Fruit fly (Drosophila melanogaster) whole organism, embryonic: ENCODE data around the gene CG31268.

Experiments
- Atf-2 ChIP-seq: fragments of 200-800 bp; sonication (Bioruptor generic); optimal IDR thresholded peaks from 2 replicates; lab custom pipeline; 2016; ENCODE audit warnings: missing biosample characterization, missing genetic modification characterization
- B-H2 ChIP-seq: fragments of 200-800 bp; sonication (Bioruptor generic); optimal IDR thresholded peaks from 2 replicates; lab custom pipeline; 2018; ENCODE audit warnings: missing biosample characterization, mild to moderate bottlenecking, missing genetic modification characterization
- CG10267 ChIP-seq: fragments of 200-800 bp; sonication (Bioruptor generic); optimal IDR thresholded peaks from 2 replicates; lab custom pipeline; 2018; ENCODE audit warnings: missing biosample characterization, mild to moderate bottlenecking, missing genetic modification characterization, moderate library complexity
- CG10979 ChIP-seq: fragments of 200-800 bp; sonication (Bioruptor generic); optimal IDR thresholded peaks from 2 replicates; lab custom pipeline; 2018; ENCODE audit warnings: missing biosample characterization, mild to moderate bottlenecking, missing genetic modification characterization, moderate library complexity
- CG11723 ChIP-seq: fragments of 200-800 bp; sonication (Bioruptor generic); optimal IDR thresholded peaks from 2 replicates; lab custom pipeline; 2017; ENCODE audit warnings: missing biosample characterization, mild to moderate bottlenecking, missing genetic modification characterization
- CG12769 ChIP-seq: fragments of 200-800 bp; sonication (Bioruptor generic); optimal IDR thresholded peaks from 2 replicates; lab custom pipeline; 2019; ENCODE audit warnings: missing biosample characterization, mild to moderate bottlenecking, missing genetic modification characterization, moderate library complexity
- CG13296 ChIP-seq: fragments of 200-800 bp; sonication (Bioruptor generic); optimal IDR thresholded peaks from 3 replicates; lab custom pipeline; 2018; ENCODE audit warnings: missing biosample characterization, mild to moderate bottlenecking, missing genetic modification characterization
- CG14050 ChIP-seq: fragments of 200-800 bp; sonication (Bioruptor generic); IDR thresholded peaks from 3 replicates; pipeline ENCODE4 v1.3.6; 2022; ENCODE audit warnings: missing biosample characterization, missing genetic modification characterization
- CG14441 ChIP-seq: fragments of 200-800 bp; sonication (Bioruptor generic); IDR thresholded peaks from 2 replicates; pipeline ENCODE4 v1.3.6; 2022; ENCODE audit warnings: missing biosample characterization, missing genetic modification characterization
- CG15601 ChIP-seq: fragments of 200-800 bp; sonication (Bioruptor generic); optimal IDR thresholded peaks from 3 replicates; lab custom pipeline; 2019; ENCODE audit warnings: missing biosample characterization, mild to moderate bottlenecking, missing genetic modification characterization, moderate library complexity
- CG17912 ChIP-seq: fragments of 200-800 bp; sonication (Bioruptor generic); optimal IDR thresholded peaks from 2 replicates; lab custom pipeline; 2018; ENCODE audit warnings: missing biosample characterization, mild to moderate bottlenecking, missing genetic modification characterization
- CG18476 ChIP-seq: fragments of 200-800 bp; sonication (Bioruptor generic); optimal IDR thresholded peaks from 2 replicates; lab custom pipeline; 2016; ENCODE audit warnings: missing biosample characterization, mild to moderate bottlenecking, missing genetic modification characterization
- CG31388 ChIP-seq: fragments of 200-800 bp; sonication (Bioruptor generic); optimal IDR thresholded peaks from 2 replicates; lab custom pipeline; 2016; ENCODE audit warnings: missing biosample characterization, missing genetic modification characterization
- CG31441 ChIP-seq: fragments of 200-800 bp; sonication (Bioruptor generic); IDR thresholded peaks from 2 replicates; pipeline ENCODE4 v1.3.6; 2022; ENCODE audit warnings: missing biosample characterization, missing genetic modification characterization
- CG42726 ChIP-seq: fragments of 200-800 bp; sonication (Bioruptor generic); IDR thresholded peaks from 2 replicates; pipeline ENCODE4 v1.3.6; 2022; ENCODE audit warnings: missing biosample characterization, missing genetic modification characterization; ENCODE audit not compliant: partially characterized antibody
- CG43689 ChIP-seq: fragments of 200-800 bp; sonication (Bioruptor generic); IDR thresholded peaks from 2 replicates; pipeline ENCODE4 v1.3.6; 2022; ENCODE audit warnings: missing biosample characterization, missing genetic modification characterization
- CG4404 ChIP-seq: fragments of 200-800 bp; sonication (Bioruptor generic); IDR thresholded peaks from 2 replicates; pipeline ENCODE4 v1.3.6; 2022; ENCODE audit warnings: missing biosample characterization, missing genetic modification characterization
- CG4424 ChIP-seq: fragments of 200-800 bp; sonication (Bioruptor generic); optimal IDR thresholded peaks from 3 replicates; lab custom pipeline; 2016; ENCODE audit warnings: missing biosample characterization, missing genetic modification characterization
- CG9609 ChIP-seq: fragments of 200-800 bp; sonication (Bioruptor generic); optimal IDR thresholded peaks from 3 replicates; lab custom pipeline; 2016; ENCODE audit warnings: missing biosample characterization, missing genetic modification characterization
- Gsc ChIP-seq: fragments of 200-800 bp; sonication (Bioruptor generic); IDR thresholded peaks from 2 replicates; pipeline ENCODE4 v1.3.6; 2022; ENCODE audit warnings: missing biosample characterization, missing genetic modification characterization
- Gug ChIP-seq: fragments of 200-800 bp; sonication (Bioruptor generic); IDR thresholded peaks from 4 replicates; pipeline ENCODE4 v1.3.6; 2022; ENCODE audit warnings: missing biosample characterization, missing genetic modification characterization
- HLH4C ChIP-seq: fragments of 200-800 bp; sonication (Bioruptor generic); IDR thresholded peaks from 3 replicates; pipeline ENCODE4 v1.3.6; 2022; ENCODE audit warnings: missing biosample characterization, missing genetic modification characterization; ENCODE audit not compliant: partially characterized antibody
- Hr51 ChIP-seq, 2 experiments: fragments of 200-800 bp; sonication (Bioruptor generic); optimal IDR thresholded peaks; 2 replicates in 1 of 2; 3 replicates in 1 of 2; lab custom pipeline; 2016 to 2018; ENCODE audit warnings: missing biosample characterization in 2 of 2, missing genetic modification characterization in 2 of 2, mild to moderate bottlenecking in 1 of 2, moderate library complexity in 1 of 2
- Jarid2 ChIP-seq: fragments of 200-800 bp; sonication (Bioruptor generic); optimal IDR thresholded peaks from 3 replicates; lab custom pipeline; 2017; ENCODE audit warnings: mild to moderate bottlenecking, missing biosample characterization, missing genetic modification reagents, missing genetic modification characterization
- Meics ChIP-seq: fragments of 200-800 bp; sonication (Bioruptor generic); optimal IDR thresholded peaks from 2 replicates; lab custom pipeline; 2017; ENCODE audit warnings: missing biosample characterization, mild to moderate bottlenecking, missing genetic modification characterization
- Nf-YA ChIP-seq: fragments of 200-800 bp; sonication (Bioruptor generic); IDR thresholded peaks from 2 replicates; pipeline ENCODE4 v1.3.6; 2022; ENCODE audit warnings: missing biosample characterization, missing genetic modification characterization
- Oaz ChIP-seq: fragments of 200-800 bp; sonication (Bioruptor generic); IDR thresholded peaks from 2 replicates; pipeline ENCODE4 v1.3.6; 2022; ENCODE audit warnings: missing biosample characterization, missing genetic modification characterization
- Oli ChIP-seq: fragments of 200-800 bp; sonication (Bioruptor generic); optimal IDR thresholded peaks from 2 replicates; lab custom pipeline; 2018; ENCODE audit warnings: missing biosample characterization, mild to moderate bottlenecking, missing genetic modification characterization, moderate library complexity
- Tbp ChIP-seq: fragments of >200 bp; optimal IDR thresholded peaks from 2 replicates; lab custom pipeline; 2018; ENCODE audit warnings: missing biosample characterization, missing genetic modification characterization
- Vsx1 ChIP-seq: fragments of 200-800 bp; sonication (Bioruptor generic); optimal IDR thresholded peaks from 2 replicates; lab custom pipeline; 2017; ENCODE audit warnings: missing biosample characterization, mild to moderate bottlenecking, missing genetic modification characterization, missing genetic modification reagents
- ara ChIP-seq: fragments of 200-800 bp; sonication (Bioruptor generic); IDR thresholded peaks from 2 replicates; pipeline ENCODE4 v1.3.6; 2022; ENCODE audit warnings: missing biosample characterization, missing genetic modification characterization
- bigmax ChIP-seq: fragments of 200-800 bp; sonication (Bioruptor generic); optimal IDR thresholded peaks from 2 replicates; lab custom pipeline; 2018; ENCODE audit warnings: missing biosample characterization, mild to moderate bottlenecking, missing genetic modification characterization
- dm ChIP-seq: fragments of 200-800 bp; sonication (Bioruptor generic); optimal IDR thresholded peaks from 3 replicates; lab custom pipeline; 2016; ENCODE audit warnings: missing biosample characterization, missing genetic modification characterization
- dmrt11E ChIP-seq: fragments of 200-800 bp; sonication (Bioruptor generic); optimal IDR thresholded peaks from 3 replicates; lab custom pipeline; 2018; ENCODE audit warnings: missing biosample characterization, mild to moderate bottlenecking, missing genetic modification characterization, moderate library complexity
- gcm2 ChIP-seq: fragments of 200-800 bp; sonication (Bioruptor generic); optimal IDR thresholded peaks from 2 replicates; lab custom pipeline; 2016; ENCODE audit warnings: missing biosample characterization, missing genetic modification characterization
- gt ChIP-seq: fragments of 200-800 bp; sonication (Bioruptor generic); IDR thresholded peaks from 2 replicates; pipeline ENCODE4 v1.3.6; 2022; ENCODE audit warnings: missing biosample characterization, missing genetic modification characterization
- ham ChIP-seq: fragments of 200-800 bp; sonication (Bioruptor generic); IDR thresholded peaks from 2 replicates; pipeline ENCODE4 v1.3.6; 2022; ENCODE audit warnings: missing biosample characterization, missing genetic modification characterization
- kay ChIP-seq: fragments of 200-800 bp; sonication (Bioruptor generic); optimal IDR thresholded peaks from 2 replicates; lab custom pipeline; 2016; ENCODE audit warnings: missing biosample characterization, missing genetic modification characterization
- knrl ChIP-seq: fragments of 200-800 bp; sonication (Bioruptor generic); IDR thresholded peaks from 3 replicates; pipeline ENCODE4 v1.3.6; 2022; ENCODE audit warnings: missing biosample characterization, missing genetic modification characterization; ENCODE audit not compliant: partially characterized antibody
- odd ChIP-seq: fragments of 200-800 bp; sonication (Bioruptor generic); optimal IDR thresholded peaks from 2 replicates; lab custom pipeline; 2017; ENCODE audit warnings: missing biosample characterization, mild to moderate bottlenecking, missing genetic modification characterization
- phol ChIP-seq: fragments of 200-800 bp; sonication (Bioruptor generic); optimal IDR thresholded peaks from 3 replicates; lab custom pipeline; 2018; ENCODE audit warnings: missing biosample characterization, mild to moderate bottlenecking, missing genetic modification characterization, moderate library complexity
- salm ChIP-seq: fragments of 200-800 bp; sonication (Bioruptor generic); optimal IDR thresholded peaks from 2 replicates; lab custom pipeline; 2018; ENCODE audit warnings: missing biosample characterization, mild to moderate bottlenecking, missing genetic modification characterization
- scrt ChIP-seq: fragments of 200-800 bp; sonication (Bioruptor generic); optimal IDR thresholded peaks from 2 replicates; lab custom pipeline; 2018; ENCODE audit warnings: missing biosample characterization, mild to moderate bottlenecking, missing genetic modification characterization, moderate library complexity
- sim ChIP-seq: fragments of 200-800 bp; sonication (Bioruptor generic); IDR thresholded peaks from 2 replicates; pipeline ENCODE4 v1.3.6; 2022; ENCODE audit warnings: missing biosample characterization, missing genetic modification characterization
- sug ChIP-seq: fragments of 200-800 bp; optimal IDR thresholded peaks from 2 replicates; lab custom pipeline; 2019; ENCODE audit warnings: missing biosample characterization, mild to moderate bottlenecking, missing genetic modification characterization, moderate library complexity
- tin ChIP-seq: fragments of 200-800 bp; sonication (Bioruptor generic); optimal IDR thresholded peaks from 3 replicates; lab custom pipeline; 2016; ENCODE audit warnings: missing biosample characterization, missing genetic modification characterization
- tio ChIP-seq: fragments of 200-800 bp; sonication (Bioruptor generic); optimal IDR thresholded peaks from 2 replicates; lab custom pipeline; 2017; ENCODE audit warnings: missing biosample characterization, missing genetic modification characterization, inconsistent platforms
- ttk ChIP-seq: fragments of 200-800 bp; sonication (Bioruptor generic); IDR thresholded peaks from 2 replicates; pipeline ENCODE4 v2.1.2; 2022; ENCODE audit warnings: missing biosample characterization, missing genetic modification characterization
- tx ChIP-seq: fragments of 200-800 bp; sonication (Bioruptor generic); optimal IDR thresholded peaks from 2 replicates; lab custom pipeline; 2016; ENCODE audit warnings: missing biosample characterization, missing genetic modification characterization
- vvl ChIP-seq: fragments of 200-800 bp; sonication (Bioruptor generic); IDR thresholded peaks from 2 replicates; pipeline ENCODE4 v1.3.6; 2022; ENCODE audit warnings: missing biosample characterization, missing genetic modification characterization

The CG31268 gene

DNA sequence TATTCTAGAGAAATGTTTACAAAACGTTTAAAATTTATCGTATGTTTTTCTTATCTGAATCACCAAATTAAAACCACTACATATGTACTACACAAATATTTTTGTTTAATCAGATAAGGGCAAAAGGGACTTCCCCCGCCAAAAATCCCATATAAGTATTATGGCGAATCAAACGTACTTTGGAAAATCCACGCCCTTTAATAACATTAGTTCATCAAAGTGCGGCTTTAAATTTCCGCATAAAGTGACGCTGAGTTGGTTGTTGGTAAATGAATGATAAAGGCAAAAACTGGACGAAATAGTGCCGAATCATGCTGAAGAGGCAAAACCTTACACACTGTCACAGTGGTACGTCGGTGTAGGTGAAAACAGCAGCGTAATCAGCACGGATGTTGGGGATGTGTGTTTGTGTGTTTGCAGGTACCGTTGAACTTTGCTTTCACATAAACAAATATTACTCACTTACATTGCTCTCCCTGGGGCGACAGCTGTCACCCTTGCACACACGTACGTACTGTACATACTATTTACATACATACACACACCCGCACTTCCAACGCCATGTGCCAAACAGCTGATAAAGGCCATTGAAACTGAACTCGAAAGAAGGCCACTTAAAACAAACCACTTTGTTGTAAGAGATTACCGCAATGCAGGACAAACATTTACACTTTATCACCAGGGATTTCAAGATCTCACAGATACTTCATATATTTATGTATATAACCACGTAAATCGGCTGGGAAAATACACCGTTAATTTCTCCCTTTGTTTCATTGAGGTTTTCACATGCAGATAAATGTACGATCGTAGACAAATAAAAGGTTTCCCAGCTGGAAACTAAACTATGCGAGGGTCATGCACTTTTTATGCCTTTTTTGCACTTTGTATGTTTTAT lies 47.6 kb downstream of the CG31268 start:
- no peak for TF ChIP-seq Atf-2
- TF ChIP-seq kay = peak; percentile 7
- TF ChIP-seq CG11723 = no peak
- TF ChIP-seq CG10267 (tag; lab: Kevin White, UChicago) = no peak
- TF ChIP-seq HLH4C (GFP tag; lab: Robert Waterston, UW) = no peak
- no peak for TF ChIP-seq tx (GFP tag; lab: Kevin White, UChicago)
- TF ChIP-seq CG31388 (GFP tag; lab: Kevin White, UChicago) = no peak
- TF ChIP-seq CG14441 (GFP tag; lab: Robert Waterston, UW) = 0 out of 2 replicates have a peak, but pooled peaks have one; percentile 10
- peak; percentile 20 for TF ChIP-seq CG15601 (tag; lab: Kevin White, UChicago)
- no peak for TF ChIP-seq CG31441 (GFP tag; lab: Robert Waterston, UW)
- TF ChIP-seq CG12769 (tag; lab: Kevin White, UChicago) = peak; percentile 69
- no peak for TF ChIP-seq CG13296 (GFP tag; lab: Kevin White, UChicago)
- TF ChIP-seq CG43689 (GFP tag; lab: Robert Waterston, UW) = no peak
- no peak for TF ChIP-seq ham (GFP tag; lab: Robert Waterston, UW)
- TF ChIP-seq vvl = peak; percentile 21; the same call in 1 of the 2 replicates
- no peak for TF ChIP-seq CG14050 (GFP tag; lab: Robert Waterston, UW)
- no peak for TF ChIP-seq bigmax
- TF ChIP-seq CG4424 (GFP tag; lab: Kevin White, UChicago) = no peak
- TF ChIP-seq phol (tag; lab: Kevin White, UChicago) = no peak
- no peak for TF ChIP-seq ara (GFP tag; lab: Robert Waterston, UW)
- TF ChIP-seq dmrt11E (tag; lab: Kevin White, UChicago) = peak; percentile 34
- no peak for TF ChIP-seq CG42726 (GFP tag; lab: Robert Waterston, UW)
- TF ChIP-seq CG18476 (GFP tag; lab: Kevin White, UChicago) = no peak
- no peak for TF ChIP-seq sim (GFP tag; lab: Robert Waterston, UW)
- TF ChIP-seq tin (GFP tag; lab: Kevin White, UChicago) = no peak
- no peak for TF ChIP-seq scrt (GFP tag; lab: Kevin White, UChicago)
- no peak for TF ChIP-seq Hr51 (GFP tag; optimal IDR thresholded peaks at IDR 0.05; lab: Kevin White, UChicago)
- peak; percentile 86 for TF ChIP-seq sug (tag; lab: Kevin White, UChicago)
- TF ChIP-seq ttk (GFP tag; lab: Robert Waterston, UW) = no peak
- TF ChIP-seq Meics (GFP tag; lab: Kevin White, UChicago) = peak; percentile 42
- TF ChIP-seq CG10979 (tag; lab: Kevin White, UChicago) = no peak
- no peak for TF ChIP-seq CG4404
- TF ChIP-seq Gug (GFP tag; lab: Robert Waterston, UW) = no peak
- no peak for TF ChIP-seq dm (GFP tag; lab: Kevin White, UChicago)
- no peak for TF ChIP-seq Jarid2 (GFP tag; lab: Kevin White, UChicago)
- no peak for TF ChIP-seq knrl (GFP tag; lab: Robert Waterston, UW)
- TF ChIP-seq gcm2 (GFP tag; lab: Kevin White, UChicago) = no peak
- TF ChIP-seq Nf-YA (GFP tag; lab: Robert Waterston, UW) = no peak
- no peak for TF ChIP-seq gt (GFP tag; lab: Robert Waterston, UW)
- TF ChIP-seq Oli (tag; lab: Kevin White, UChicago) = no peak
- TF ChIP-seq salm (tag; lab: Kevin White, UChicago) = no peak
- no peak for TF ChIP-seq tio (GFP tag; lab: Kevin White, UChicago)
- TF ChIP-seq Vsx1 = no peak
- TF ChIP-seq CG17912 = no peak
- no peak for TF ChIP-seq Gsc (GFP tag; lab: Robert Waterston, UW)
- no peak for TF ChIP-seq Tbp (GFP tag; lab: Kevin White, UChicago)
- no peak for TF ChIP-seq Oaz (GFP tag; lab: Robert Waterston, UW)
- no peak for TF ChIP-seq CG9609 (GFP tag; lab: Kevin White, UChicago)
- TF ChIP-seq odd = no peak
- no peak for TF ChIP-seq B-H2 (GFP tag; lab: Kevin White, UChicago)
